Fruit fly (Drosophila melanogaster): ENCODE results near the gene Pde1c.

The Pde1c gene

DNA sequence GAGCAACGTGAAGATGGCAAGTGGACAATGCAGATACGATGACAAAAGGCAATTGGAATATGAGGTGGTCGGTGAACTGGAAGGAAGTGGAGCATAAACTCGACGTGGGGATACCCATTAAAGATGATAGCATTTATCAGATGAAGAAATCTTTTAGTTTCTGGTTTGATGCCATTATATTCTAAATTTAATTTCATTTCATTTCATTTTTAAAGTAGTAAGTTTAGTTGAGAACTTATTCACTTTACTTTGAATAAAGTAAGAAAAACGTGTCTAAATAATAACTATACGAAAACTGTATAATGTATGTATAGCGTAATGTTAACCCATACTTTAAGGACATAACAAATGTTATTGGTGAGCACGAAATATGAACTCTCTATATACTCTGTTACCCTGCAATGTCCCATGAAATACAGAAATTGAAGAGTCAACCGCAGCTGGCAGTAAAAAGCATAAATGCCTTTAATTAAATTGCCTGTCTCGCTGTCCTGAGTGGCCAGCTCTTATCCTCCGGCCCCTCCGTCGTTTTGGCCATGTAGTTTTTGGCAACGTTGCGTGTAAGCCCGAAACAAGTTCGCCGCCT, 57.4 kb downstream of the Pde1c start:
- TF ChIP-seq CG17806 (tag; optimal IDR thresholded peaks at IDR 0.05) (peak; percentile 29), CG4496 (GFP tag; IDR thresholded peaks at IDR 0.05) (no peak), CG34367 (tag; optimal IDR thresholded peaks at IDR 0.05) (no peak), rn (GFP tag; IDR thresholded peaks at IDR 0.05) (no peak), D1 (tag; optimal IDR thresholded peaks at IDR 0.05) (no peak), Pif1B (GFP tag; optimal IDR thresholded peaks at IDR 0.05) (peak; percentile 26), CG14655 (GFP tag; optimal IDR thresholded peaks at IDR 0.05) (peak; percentile 24), CG12605 (GFP tag; IDR thresholded peaks at IDR 0.05) (no peak), CG9948 (tag; optimal IDR thresholded peaks at IDR 0.05) (peak; percentile 2), CG32121 (GFP tag; IDR thresholded peaks at IDR 0.05) (no peak), CG10348 (GFP tag; IDR thresholded peaks at IDR 0.05) (no peak), EcR (GFP tag; optimal IDR thresholded peaks at IDR 0.05) (peak; percentile 68), Pif1A (GFP tag; optimal IDR thresholded peaks at IDR 0.05) (no peak), fd96Ca (GFP tag; IDR thresholded peaks at IDR 0.05) (no peak), gl (tag; optimal IDR thresholded peaks at IDR 0.05) (no peak), CG15710 (tag; optimal IDR thresholded peaks at IDR 0.05) (peak; percentile 44), Ets98B (GFP tag; IDR thresholded peaks at IDR 0.05) (no peak), CG13204 (GFP tag; optimal IDR thresholded peaks at IDR 0.05) (no peak), CG8159 (tag; optimal IDR thresholded peaks at IDR 0.05) (peak; percentile 66), CG8301 (tag; optimal IDR thresholded peaks at IDR 0.05) (no peak), Snoo (tag; optimal IDR thresholded peaks at IDR 0.05) (no peak)

DNA sequence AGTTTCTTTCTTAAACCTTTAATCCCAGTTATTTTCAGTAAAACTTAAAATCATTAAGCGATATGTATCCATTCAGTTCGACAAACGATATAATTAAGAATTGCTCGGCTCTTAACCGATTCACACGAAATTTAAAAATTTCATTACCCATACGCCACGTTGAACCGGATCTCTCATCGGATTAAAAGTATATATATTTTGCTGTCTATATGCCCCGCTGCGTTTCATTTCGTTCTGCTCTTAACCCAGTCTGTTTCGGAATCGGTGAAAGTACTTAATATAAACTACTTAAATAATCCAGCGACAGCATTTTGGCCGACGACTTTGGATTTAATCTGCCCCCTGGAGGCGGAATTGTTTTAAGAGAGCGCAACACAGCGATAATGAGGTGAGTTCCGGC, 75.2 kb downstream of the Pde1c start, which contains the start of gene CG42751:
Gene CG42751, plus strand, starts transcription at position 301 of the 400 bp plus-strand sequence.
- TF ChIP-seq CG13204 (GFP tag; optimal IDR thresholded peaks at IDR 0.05) (no peak), CG10348 (GFP tag; IDR thresholded peaks at IDR 0.05) (no peak), CG8159 (tag; optimal IDR thresholded peaks at IDR 0.05) (no peak), CG34367 (tag; optimal IDR thresholded peaks at IDR 0.05) (no peak), Ets98B (GFP tag; IDR thresholded peaks at IDR 0.05) (no peak), fd96Ca (GFP tag; IDR thresholded peaks at IDR 0.05) (no peak), EcR (GFP tag; optimal IDR thresholded peaks at IDR 0.05) (no peak), CG15710 (tag; optimal IDR thresholded peaks at IDR 0.05) (no peak), CG12605 (GFP tag; IDR thresholded peaks at IDR 0.05) (no peak), Pif1A (GFP tag; optimal IDR thresholded peaks at IDR 0.05) (no peak), gl (tag; optimal IDR thresholded peaks at IDR 0.05) (no peak), CG8301 (tag; optimal IDR thresholded peaks at IDR 0.05) (no peak), CG14655 (GFP tag; optimal IDR thresholded peaks at IDR 0.05) (no peak), CG4496 (GFP tag; IDR thresholded peaks at IDR 0.05) (no peak), rn (GFP tag; IDR thresholded peaks at IDR 0.05) (no peak), D1 (tag; optimal IDR thresholded peaks at IDR 0.05) (no peak), CG17806 (tag; optimal IDR thresholded peaks at IDR 0.05) (no peak), Snoo (tag; optimal IDR thresholded peaks at IDR 0.05) (no peak), CG9948 (tag; optimal IDR thresholded peaks at IDR 0.05) (no peak), Pif1B (GFP tag; optimal IDR thresholded peaks at IDR 0.05) (no peak)

DNA sequence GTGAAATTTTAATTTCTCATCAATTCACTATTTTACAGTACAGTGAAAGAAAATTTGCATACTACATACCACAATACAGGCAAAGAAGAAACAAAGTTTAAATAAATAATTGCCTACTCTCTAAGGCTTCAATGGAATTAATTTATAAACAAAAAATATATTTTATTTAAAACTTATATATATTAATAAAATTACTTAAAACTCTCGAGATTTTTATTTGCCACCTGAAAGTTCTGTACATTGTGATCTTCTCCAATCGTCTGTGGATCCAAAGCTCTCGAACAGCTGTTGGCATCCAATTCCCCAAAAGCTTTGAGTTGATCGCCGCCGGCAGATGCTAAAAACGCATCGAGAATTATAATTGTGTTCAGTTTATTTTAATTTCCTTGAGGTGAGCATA, 78.7 kb downstream of the Pde1c start, which contains the start of gene Mal-B2:
Gene Mal-B2, plus strand, starts transcription at position 301 of the 400 bp plus-strand sequence.
- TF ChIP-seq CG15710 (tag; optimal IDR thresholded peaks at IDR 0.05) (no peak), D1 (tag; optimal IDR thresholded peaks at IDR 0.05) (no peak), Pif1B (GFP tag; optimal IDR thresholded peaks at IDR 0.05) (no peak), CG4496 (GFP tag; IDR thresholded peaks at IDR 0.05) (0 out of 3 replicates have a peak, but pooled peaks have one; percentile 9), CG10348 (GFP tag; IDR thresholded peaks at IDR 0.05) (no peak)

DNA sequence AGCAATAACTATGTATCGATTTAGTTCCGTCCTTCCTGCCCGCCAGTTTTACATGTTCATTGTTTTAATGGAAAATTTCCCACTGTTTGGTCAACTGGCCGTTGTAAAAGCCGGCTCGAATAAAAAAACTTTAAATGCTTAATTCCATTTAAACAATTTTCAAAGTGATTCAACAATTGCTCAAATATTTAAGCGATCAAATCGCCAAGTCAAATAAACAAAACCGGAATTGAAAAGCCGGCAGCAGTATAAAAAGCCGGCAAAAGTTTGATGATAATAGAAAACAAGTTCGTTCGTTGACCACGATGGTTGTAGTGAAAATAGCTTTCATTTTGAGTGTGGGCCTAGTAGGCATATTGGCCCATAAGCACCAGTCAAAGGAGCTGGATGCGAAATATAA, 81.4 kb downstream of the Pde1c start, which contains the start of gene Mal-B1:
Gene Mal-B1, plus strand, starts transcription at position 301 of the 400 bp plus-strand sequence.
- TF ChIP-seq CG8301 (tag; optimal IDR thresholded peaks at IDR 0.05), result no peak
- no peak for TF ChIP-seq CG12605 (GFP tag; IDR thresholded peaks at IDR 0.05)
- no peak for TF ChIP-seq Snoo (tag; optimal IDR thresholded peaks at IDR 0.05)
- no peak for TF ChIP-seq CG8159 (tag; optimal IDR thresholded peaks at IDR 0.05)
- TF ChIP-seq Pif1A (GFP tag; optimal IDR thresholded peaks at IDR 0.05), result no peak
- no peak for TF ChIP-seq Ets98B (GFP tag; IDR thresholded peaks at IDR 0.05)
- TF ChIP-seq CG32121 (GFP tag; IDR thresholded peaks at IDR 0.05), result no peak
- TF ChIP-seq gl (tag; optimal IDR thresholded peaks at IDR 0.05), result no peak

DNA sequence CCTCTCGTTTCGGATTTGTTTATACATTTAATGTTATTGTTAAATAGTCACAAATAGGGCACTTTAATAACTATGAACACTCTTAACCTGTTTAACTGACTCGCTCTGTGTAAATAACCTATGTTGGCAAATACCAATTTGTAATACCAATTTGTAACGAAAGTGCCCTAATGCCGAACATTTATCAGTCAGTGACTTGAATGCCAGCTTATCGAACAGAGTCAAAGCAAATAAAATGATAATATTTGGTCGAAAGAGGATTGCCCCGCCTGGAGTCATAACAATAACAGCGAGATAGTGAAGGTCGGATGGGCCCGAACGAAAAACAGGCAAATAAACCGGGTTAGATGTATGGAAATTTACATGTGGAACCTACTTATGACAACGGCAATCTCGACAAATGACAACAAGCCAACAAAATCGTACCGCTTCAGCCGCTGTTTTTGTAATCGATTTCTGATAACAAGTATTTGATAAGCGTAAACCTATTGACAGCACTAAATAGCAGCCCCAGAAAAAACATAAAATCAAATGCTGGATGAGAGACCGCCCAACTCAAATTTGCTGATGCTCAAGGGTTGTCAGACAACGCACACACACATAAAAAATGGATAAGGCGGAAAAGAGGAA, 83.1 kb downstream of the Pde1c start:
- TF ChIP-seq Ets98B (GFP tag; IDR thresholded peaks at IDR 0.05) (no peak), CG4496 (GFP tag; IDR thresholded peaks at IDR 0.05) (no peak)

DNA sequence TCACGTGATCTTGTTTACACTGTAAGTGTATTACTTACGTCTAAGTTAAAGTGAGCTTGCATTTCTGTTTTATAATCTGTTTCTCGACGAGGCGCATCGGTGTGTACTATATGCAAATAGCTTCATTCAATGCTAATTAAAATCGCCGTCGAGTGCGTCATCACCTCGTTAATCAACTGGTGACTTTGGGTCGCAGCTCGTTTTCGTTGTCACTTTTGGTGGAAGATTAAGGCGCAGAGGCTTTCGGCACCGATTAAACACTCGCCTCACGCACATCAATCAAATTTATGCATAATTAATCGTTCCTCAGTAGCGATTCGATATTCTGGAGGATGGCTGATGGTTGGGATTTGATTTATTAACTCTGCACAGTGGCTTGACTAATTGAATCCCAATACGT, 84.1 kb downstream of the Pde1c start:
- no peak for TF ChIP-seq CG8159 (tag; optimal IDR thresholded peaks at IDR 0.05)
- no peak for TF ChIP-seq gl (tag; optimal IDR thresholded peaks at IDR 0.05)
- TF ChIP-seq CG9948 (tag; optimal IDR thresholded peaks at IDR 0.05), result no peak
- no peak for TF ChIP-seq Ets98B (GFP tag; IDR thresholded peaks at IDR 0.05)
- no peak for TF ChIP-seq EcR (GFP tag; optimal IDR thresholded peaks at IDR 0.05)
- no peak for TF ChIP-seq CG14655 (GFP tag; optimal IDR thresholded peaks at IDR 0.05)
- TF ChIP-seq CG17806 (tag; optimal IDR thresholded peaks at IDR 0.05), result no peak

All from whole organism, pupa.